Worm (Caenorhabditis elegans): ENCODE results near the gene zyg-8.
A peak's percentile ranks its signal among the peaks of the same experiment; 100 is the strongest.

Gene zyg-8

ce11 chrIII:12094158-12094856, 32.8 kb downstream of the zyg-8 start (continued):
- no peak for TF ChIP-seq ama-1 (optimal IDR thresholded peaks at IDR 0.05)
- no peak for TF ChIP-seq nhr-41 (GFP tag; IDR thresholded peaks at IDR 0.05)
- no peak for TF ChIP-seq nhr-10 (tag; optimal IDR thresholded peaks at IDR 0.05)
- no peak for TF ChIP-seq gei-8 (GFP tag; optimal IDR thresholded peaks at IDR 0.05)
- TF ChIP-seq set-16 (GFP tag; IDR thresholded peaks at IDR 0.05): no peak
- no peak for TF ChIP-seq spr-1 (tag; optimal IDR thresholded peaks at IDR 0.05)
- no peak for TF ChIP-seq lin-29 (GFP tag; IDR thresholded peaks at IDR 0.05)
- TF ChIP-seq F37D6.2 (tag; optimal IDR thresholded peaks at IDR 0.05): no peak
- TF ChIP-seq nhr-6 (tag; optimal IDR thresholded peaks at IDR 0.05): no peak
- no peak for TF ChIP-seq nhr-77 (tag; optimal IDR thresholded peaks at IDR 0.05)
- TF ChIP-seq saeg-2 (GFP tag; IDR thresholded peaks at IDR 0.05): no peak
- no peak for TF ChIP-seq ces-1 (GFP tag; optimal IDR thresholded peaks at IDR 0.05)
- no peak for TF ChIP-seq mxl-3 (GFP tag; optimal IDR thresholded peaks at IDR 0.05)
- no peak for TF ChIP-seq daf-16 (GFP tag; optimal IDR thresholded peaks at IDR 0.05)
- peak; percentile 58 for TF ChIP-seq daf-16 (tag; optimal IDR thresholded peaks at IDR 0.05)
- no peak for TF ChIP-seq hlh-30 (tag; optimal IDR thresholded peaks at IDR 0.05; ENCODE audit: insufficient read depth)
- no peak for TF ChIP-seq hmg-1.1 (GFP tag; IDR thresholded peaks at IDR 0.05)
- no peak for TF ChIP-seq zip-2 (tag; optimal IDR thresholded peaks at IDR 0.05)
- TF ChIP-seq mxl-2 (GFP tag; conservative IDR thresholded peaks at IDR 0.05): no peak
- no peak for TF ChIP-seq nhr-237 (tag; optimal IDR thresholded peaks at IDR 0.05)
- peak; percentile 37 for TF ChIP-seq nhr-28 (tag; optimal IDR thresholded peaks at IDR 0.05)
- TF ChIP-seq pqm-1 (tag; optimal IDR thresholded peaks at IDR 0.05): peak; percentile 62
- TF ChIP-seq T20F7.1 (GFP tag; optimal IDR thresholded peaks at IDR 0.05): no peak
- no peak for TF ChIP-seq ceh-20 (GFP tag; IDR thresholded peaks at IDR 0.05)
- TF ChIP-seq Y5F2A.4 (GFP tag; optimal IDR thresholded peaks at IDR 0.05): no peak

- TF ChIP-seq dmd-9 (GFP tag; IDR thresholded peaks at IDR 0.05): no peak
- peak; percentile 4 for TF ChIP-seq dve-1 (tag; optimal IDR thresholded peaks at IDR 0.05; ENCODE audit: insufficient read depth)
- peak in 1 of 2 experiments; percentile 60 for TF ChIP-seq unc-62 (GFP tag; optimal IDR thresholded peaks at IDR 0.05 in 1 of 2)
- TF ChIP-seq unc-62 (tag; optimal IDR thresholded peaks at IDR 0.05): no peak
Measured at ce11 chrIII:12107441-12107840, 45.9 kb downstream of the zyg-8 start, which contains the start of the genes cest-12 and lonp-2. cest-12 (minus strand) TSS chrIII:12107541. lonp-2 (plus strand) TSS chrIII:12107774.

ce11 chrIII:12118381-12118780, 56.9 kb downstream of the zyg-8 start, which contains the start of gene lron-12:
lron-12 (minus strand) TSS chrIII:12118481.
- TF ChIP-seq skn-1 (tag; optimal IDR thresholded peaks at IDR 0.05): no peak
- peak in 1 of 2 experiments; percentile 18 for TF ChIP-seq daf-16 (GFP tag; optimal IDR thresholded peaks at IDR 0.05)
- no peak for TF ChIP-seq daf-16 (tag; optimal IDR thresholded peaks at IDR 0.05)

- TF ChIP-seq F49E8.2 (tag; optimal IDR thresholded peaks at IDR 0.05; ENCODE audit: borderline replicate concordance) (no peak), dve-1 (tag; optimal IDR thresholded peaks at IDR 0.05; ENCODE audit: insufficient read depth) (no peak), nhr-11 (tag; optimal IDR thresholded peaks at IDR 0.05) (no peak), lin-29 (GFP tag; IDR thresholded peaks at IDR 0.05) (no peak), madf-5 (GFP tag; IDR thresholded peaks at IDR 0.05) (no peak), F44E2.7 (GFP tag; IDR thresholded peaks at IDR 0.05) (no peak), aha-1 (tag) (no peak), ceh-32 (tag; optimal IDR thresholded peaks at IDR 0.05; ENCODE audit: poor library complexity) (no peak), attf-4 (tag; optimal IDR thresholded peaks at IDR 0.05) (no peak), ces-1 (GFP tag; optimal IDR thresholded peaks at IDR 0.05) (no peak), lin-1 (GFP tag; IDR thresholded peaks at IDR 0.05) (no peak), tra-1 (GFP tag; IDR thresholded peaks at IDR 0.05) (no peak), zfp-2 (tag; optimal IDR thresholded peaks at IDR 0.05) (no peak), zip-11 (GFP tag; IDR thresholded peaks at IDR 0.05) (no peak), snpc-1.2 (GFP tag; IDR thresholded peaks at IDR 0.05) (no peak), zip-2 (tag; optimal IDR thresholded peaks at IDR 0.05) (no peak), daf-19 (GFP tag; conservative IDR thresholded peaks at IDR 0.05) (no peak), nhr-25 (tag; optimal IDR thresholded peaks at IDR 0.05; ENCODE audit: borderline replicate concordance, insufficient read depth) (no peak), ceh-82 (tag; optimal IDR thresholded peaks at IDR 0.05) (no peak)
Measured at ce11 chrIII:12119625-12120024, 58.1 kb downstream of the zyg-8 start.
